Fruit fly (Drosophila melanogaster) whole organism, wandering third instar larva: ENCODE data around the gene CG10877.

Experiments used
- Abd-B ChIP-seq: fragments of >200 bp; optimal IDR thresholded peaks from 2 replicates; lab custom pipeline; 2017; ENCODE audit warnings: missing biosample characterization, missing genetic modification characterization
- CG32264 ChIP-seq: fragments of 200-800 bp; sonication (Bioruptor generic); optimal IDR thresholded peaks from 2 replicates; lab custom pipeline; 2016; ENCODE audit warnings: missing biosample characterization, missing genetic modification characterization
- CG9705 ChIP-seq: fragments of 200-800 bp; sonication (Bioruptor generic); optimal IDR thresholded peaks from 2 replicates; lab custom pipeline; 2018; ENCODE audit warnings: missing biosample characterization, mild to moderate bottlenecking, missing genetic modification characterization
- Dfd ChIP-seq: fragments of >200 bp; optimal IDR thresholded peaks from 2 replicates; lab custom pipeline; 2017; ENCODE audit warnings: missing biosample characterization, missing genetic modification characterization
- Dif ChIP-seq: fragments of 200-275, 200-300 bp; sonication (Bioruptor generic); optimal IDR thresholded peaks from 2 replicates; lab custom pipeline; 2018; ENCODE audit warnings: missing biosample characterization, missing genetic modification characterization; ENCODE audit not compliant: partially characterized antibody
- GATAd ChIP-seq: sonication (Bioruptor generic); optimal IDR thresholded peaks from 2 replicates; lab custom pipeline; 2016; ENCODE audit warnings: missing biosample characterization, missing genetic modification characterization
- HLH106 ChIP-seq: fragments of 200-800 bp; optimal IDR thresholded peaks from 3 replicates; lab custom pipeline; 2019; ENCODE audit warnings: missing biosample characterization, mild to moderate bottlenecking, missing genetic modification characterization, moderate library complexity
- Hnf4 ChIP-seq: fragments of 200-800 bp; sonication (Bioruptor generic); optimal IDR thresholded peaks from 2 replicates; lab custom pipeline; 2016; ENCODE audit warnings: missing biosample characterization, mild to moderate bottlenecking, missing genetic modification characterization
- Hr78 ChIP-seq: fragments of >200 bp; optimal IDR thresholded peaks from 2 replicates; lab custom pipeline; 2017; ENCODE audit warnings: missing biosample characterization, missing genetic modification characterization
- Hr83 ChIP-seq: fragments of 200-300 bp; sonication (Bioruptor generic); optimal IDR thresholded peaks from 2 replicates; lab custom pipeline; 2016; ENCODE audit warnings: missing biosample characterization, mild to moderate bottlenecking, missing genetic modification characterization, moderate library complexity; ENCODE audit not compliant: poor library complexity, severe bottlenecking
- Jra ChIP-seq: sonication (Bioruptor generic); optimal IDR thresholded peaks from 2 replicates; lab custom pipeline; 2016; ENCODE audit warnings: missing biosample characterization, missing genetic modification characterization
- Mio ChIP-seq: sonication (Bioruptor generic); optimal IDR thresholded peaks from 2 replicates; lab custom pipeline; 2016; ENCODE audit warnings: missing biosample characterization, missing genetic modification characterization
- Myc ChIP-seq: fragments of >200 bp; optimal IDR thresholded peaks from 2 replicates; lab custom pipeline; 2017
- N ChIP-seq: fragments of >200 bp; optimal IDR thresholded peaks from 2 replicates; lab custom pipeline; 2018; ENCODE audit warnings: missing biosample characterization, missing external identifiers, missing genetic modification characterization
- Rel ChIP-seq, 2 experiments: fragments of 200-800 bp; sonication (Bioruptor generic) in 1 of 2; optimal IDR thresholded peaks; 2 replicates in 1 of 2; 3 replicates in 1 of 2; lab custom pipeline; 2016 to 2019; ENCODE audit warnings: mild to moderate bottlenecking in 2 of 2, missing biosample characterization in 2 of 2, missing genetic modification characterization in 2 of 2, moderate library complexity in 1 of 2
- Sp1 ChIP-seq: fragments of 200-800 bp; sonication (Bioruptor generic); optimal IDR thresholded peaks from 3 replicates; lab custom pipeline; 2019; ENCODE audit warnings: missing biosample characterization, mild to moderate bottlenecking, missing genetic modification characterization, moderate library complexity
- Vsx2 ChIP-seq: fragments of 200-300, 225-300 bp; sonication (Bioruptor generic); optimal IDR thresholded peaks from 2 replicates; lab custom pipeline; 2018; ENCODE audit warnings: missing biosample characterization, missing genetic modification characterization; ENCODE audit not compliant: partially characterized antibody
- brk ChIP-seq: fragments of 200-800 bp; sonication (Bioruptor generic); optimal IDR thresholded peaks from 2 replicates; lab custom pipeline; 2016; ENCODE audit warnings: missing biosample characterization, mild to moderate bottlenecking, missing genetic modification characterization
- dl ChIP-seq, 2 experiments: fragments of 175-275, 200-275 bp in 1 of 2; fragments of 200-275 bp in 1 of 2; sonication (Bioruptor generic); optimal IDR thresholded peaks; lab custom pipeline; 2018; ENCODE audit warnings: mild to moderate bottlenecking in 2 of 2, missing biosample characterization in 2 of 2, missing genetic modification characterization in 2 of 2, moderate library complexity in 2 of 2; ENCODE audit not compliant: partially characterized antibody in 2 of 2, insufficient read depth in 1 of 2
- dmrt93B ChIP-seq: fragments of 200-800 bp; sonication (Bioruptor generic); optimal IDR thresholded peaks from 2 replicates; lab custom pipeline; 2018; ENCODE audit warnings: missing biosample characterization, mild to moderate bottlenecking, missing genetic modification characterization
- dsf ChIP-seq: sonication (Bioruptor generic); optimal IDR thresholded peaks from 2 replicates; lab custom pipeline; 2016; ENCODE audit warnings: missing biosample characterization, missing genetic modification characterization, borderline replicate concordance
- foxo ChIP-seq, 2 experiments: fragments of 200-800 bp; sonication (Bioruptor generic); optimal IDR thresholded peaks; 2 replicates in 1 of 2; 3 replicates in 1 of 2; lab custom pipeline; 2016 to 2017; ENCODE audit warnings: missing biosample characterization in 2 of 2, missing genetic modification characterization in 2 of 2
- fru ChIP-seq: fragments of 200-800 bp; sonication (Bioruptor generic); optimal IDR thresholded peaks from 3 replicates; lab custom pipeline; 2016; ENCODE audit warnings: missing biosample characterization, mild to moderate bottlenecking, missing genetic modification characterization
- h ChIP-seq: fragments of 200-800 bp; sonication (Bioruptor generic); optimal IDR thresholded peaks from 3 replicates; lab custom pipeline; 2016; ENCODE audit warnings: missing biosample characterization, mild to moderate bottlenecking, missing genetic modification characterization
- lola ChIP-seq: fragments of >200 bp; optimal IDR thresholded peaks from 2 replicates; lab custom pipeline; 2017; ENCODE audit warnings: missing biosample characterization, missing genetic modification characterization
- pan ChIP-seq: fragments of >200 bp; optimal IDR thresholded peaks from 2 replicates; lab custom pipeline; 2017
- psq ChIP-seq: fragments of 200-800 bp; sonication (Bioruptor generic); optimal IDR thresholded peaks from 3 replicates; lab custom pipeline; 2017; ENCODE audit warnings: missing biosample characterization, mild to moderate bottlenecking, missing genetic modification characterization, moderate library complexity
- rgr ChIP-seq: fragments of 200-800 bp; sonication (Bioruptor generic); optimal IDR thresholded peaks from 3 replicates; lab custom pipeline; 2016; ENCODE audit warnings: missing biosample characterization, mild to moderate bottlenecking, missing genetic modification characterization
- sage ChIP-seq: fragments of 200-800 bp; sonication (Bioruptor generic); optimal IDR thresholded peaks from 2 replicates; lab custom pipeline; 2016; ENCODE audit warnings: missing biosample characterization, mild to moderate bottlenecking, missing genetic modification characterization
- sv ChIP-seq: fragments of 200-800 bp; sonication (Bioruptor generic); optimal IDR thresholded peaks from 3 replicates; lab custom pipeline; 2016; ENCODE audit warnings: missing biosample characterization, missing genetic modification characterization
- tai ChIP-seq: sonication (Bioruptor generic); optimal IDR thresholded peaks from 2 replicates; lab custom pipeline; 2016; ENCODE audit warnings: missing biosample characterization, missing genetic modification characterization
- usp ChIP-seq: fragments of >200 bp; optimal IDR thresholded peaks from 2 replicates; lab custom pipeline; 2017; ENCODE audit warnings: missing biosample characterization, missing genetic modification characterization
- woc ChIP-seq: sonication (Bioruptor generic); optimal IDR thresholded peaks from 2 replicates; lab custom pipeline; 2016; ENCODE audit warnings: missing biosample characterization, mild to moderate bottlenecking, missing genetic modification characterization

Gene CG10877

dm6 chr3R:20594194-20595144, 30.6 kb upstream of the CG10877 start (continued):
- no peak for TF ChIP-seq Abd-B (GFP tag; lab: Kevin White, UChicago)
- TF ChIP-seq GATAd (GFP tag; lab: Kevin White, UChicago) = no peak
- peak; percentile 83 for TF ChIP-seq HLH106 (tag; lab: Kevin White, UChicago)
- TF ChIP-seq fru (GFP tag; lab: Kevin White, UChicago) = peak; percentile 64
- TF ChIP-seq pan (lab: Kevin White, UChicago) = no peak
- TF ChIP-seq foxo (GFP tag; optimal IDR thresholded peaks at IDR 0.05; lab: Kevin White, UChicago) = peak in 1 of 2 experiments; percentile 86
- no peak for TF ChIP-seq lola (GFP tag; lab: Kevin White, UChicago)
- no peak for TF ChIP-seq Jra

dm6 chr3R:20593463-20593838, 29.6 kb upstream of the CG10877 start:
- TF ChIP-seq GATAd (GFP tag; lab: Kevin White, UChicago) (no peak), Rel (GFP tag; optimal IDR thresholded peaks at IDR 0.05; lab: Kevin White, UChicago) (no peak), Rel (tag; optimal IDR thresholded peaks at IDR 0.05; lab: Kevin White, UChicago) (no peak), Dif (GFP tag; lab: Kevin White, UChicago) (no peak), lola (GFP tag; lab: Kevin White, UChicago) (no peak), CG32264 (GFP tag; lab: Kevin White, UChicago) (no peak), dl (GFP tag; optimal IDR thresholded peaks at IDR 0.05; lab: Kevin White, UChicago; ENCODE audit: insufficient read depth in 1 of 2, partially characterized antibody in 2 of 2) (no peak), pan (lab: Kevin White, UChicago) (no peak), woc (no peak), tai (GFP tag; lab: Kevin White, UChicago) (no peak), Vsx2 (no peak), Dfd (GFP tag; lab: Kevin White, UChicago) (no peak), N (GFP tag; lab: Kevin White, UChicago) (no peak), h (no peak), rgr (GFP tag; lab: Kevin White, UChicago) (no peak), sv (GFP tag; lab: Kevin White, UChicago) (no peak), psq (GFP tag; lab: Kevin White, UChicago) (no peak), Hr78 (no peak), Hr83 (GFP tag; lab: Kevin White, UChicago) (no peak), fru (GFP tag; lab: Kevin White, UChicago) (no peak), dmrt93B (no peak)

dm6 chr3R:20592517-20593462, 28.9 kb upstream of the CG10877 start, which contains the start of the genes Pus1 and bon:
Gene Pus1 (minus strand): TSS chr3R:20592671.
Gene bon (plus strand): TSS chr3R:20593139.
- TF ChIP-seq Mio (no peak), lola (GFP tag; lab: Kevin White, UChicago) (no peak), rgr (GFP tag; lab: Kevin White, UChicago) (peak; percentile 30), fru (GFP tag; lab: Kevin White, UChicago) (peak; percentile 1), brk (GFP tag; lab: Kevin White, UChicago) (peak; percentile 62), GATAd (GFP tag; lab: Kevin White, UChicago) (no peak), HLH106 (tag; lab: Kevin White, UChicago) (peak; percentile 5), Dif (GFP tag; lab: Kevin White, UChicago) (peak; percentile 29), h (peak; percentile 36), Jra (peak; percentile 12), psq (GFP tag; lab: Kevin White, UChicago) (peak; percentile 40), CG9705 (GFP tag; lab: Kevin White, UChicago) (no peak), Vsx2 (peak; percentile 89), Rel (GFP tag; optimal IDR thresholded peaks at IDR 0.05; lab: Kevin White, UChicago) (no peak), Rel (tag; optimal IDR thresholded peaks at IDR 0.05; lab: Kevin White, UChicago) (peak; percentile 61), foxo (GFP tag; optimal IDR thresholded peaks at IDR 0.05; lab: Kevin White, UChicago) (peak in 1 of 2 experiments; percentile 59), dsf (GFP tag; lab: Kevin White, UChicago) (no peak), sage (GFP tag; lab: Kevin White, UChicago) (peak; percentile 46), Sp1 (GFP tag; lab: Kevin White, UChicago) (peak; percentile 15), Hr83 (GFP tag; lab: Kevin White, UChicago) (peak; percentile 39), dmrt93B (no peak), Myc (lab: Kevin White, UChicago) (peak; percentile 24), Hnf4 (GFP tag; lab: Kevin White, UChicago) (peak; percentile 6), usp (GFP tag; lab: Kevin White, UChicago) (no peak)
